Fruit fly (Drosophila melanogaster) whole organism, embryonic: Measurements from ENCODE around the gene CG13313.
A peak's percentile ranks its signal among the peaks of the same experiment; 100 is the strongest.

ENCODE experiments used
- C15 ChIP-seq: fragments of 200-800 bp; sonication (Bioruptor generic); IDR thresholded peaks from 3 replicates; pipeline ENCODE4 v1.3.6; 2022; ENCODE audit warnings: missing biosample characterization, missing genetic modification characterization
- CG10321 ChIP-seq: fragments of 200-800 bp; sonication (Bioruptor generic); IDR thresholded peaks from 2 replicates; pipeline ENCODE4 v1.3.6; 2022; ENCODE audit warnings: missing biosample characterization, missing genetic modification characterization
- CG11504 ChIP-seq: fragments of 200-800 bp; sonication (Bioruptor generic); optimal IDR thresholded peaks from 3 replicates; lab custom pipeline; 2019; ENCODE audit warnings: missing biosample characterization, mild to moderate bottlenecking, missing genetic modification characterization, moderate library complexity
- CG1233 ChIP-seq: fragments of 200-800 bp; sonication (Bioruptor generic); optimal IDR thresholded peaks from 4 replicates; lab custom pipeline; 2018; ENCODE audit warnings: missing biosample characterization, mild to moderate bottlenecking, missing genetic modification characterization
- CG12744 ChIP-seq: fragments of 200-800 bp; sonication (Bioruptor generic); optimal IDR thresholded peaks from 2 replicates; lab custom pipeline; 2016; ENCODE audit warnings: missing biosample characterization, missing genetic modification characterization
- CG14014 ChIP-seq: fragments of 200-800 bp; sonication (Bioruptor generic); IDR thresholded peaks from 2 replicates; pipeline ENCODE4 v1.3.6; 2022; ENCODE audit warnings: missing biosample characterization, missing genetic modification characterization
- CG16813 ChIP-seq: fragments of 200-800 bp; sonication (Bioruptor generic); IDR thresholded peaks from 3 replicates; pipeline ENCODE4 v1.3.6; 2022; ENCODE audit warnings: missing biosample characterization, missing genetic modification characterization; ENCODE audit not compliant: partially characterized antibody
- CG17912 ChIP-seq: fragments of 200-800 bp; sonication (Bioruptor generic); optimal IDR thresholded peaks from 2 replicates; lab custom pipeline; 2018; ENCODE audit warnings: missing biosample characterization, mild to moderate bottlenecking, missing genetic modification characterization
- CG18011 ChIP-seq: fragments of 200-800 bp; sonication (Bioruptor generic); optimal IDR thresholded peaks from 2 replicates; lab custom pipeline; 2017; ENCODE audit warnings: missing biosample characterization, missing genetic modification characterization, mild to moderate bottlenecking, moderate library complexity, missing genotype
- CG18619 ChIP-seq: fragments of 200-800 bp; sonication (Bioruptor generic); optimal IDR thresholded peaks from 3 replicates; lab custom pipeline; 2017; ENCODE audit warnings: missing biosample characterization, mild to moderate bottlenecking, missing genetic modification characterization
- CG18764 ChIP-seq: fragments of 200-800 bp; sonication (Bioruptor generic); optimal IDR thresholded peaks from 3 replicates; lab custom pipeline; 2016; ENCODE audit warnings: missing biosample characterization, missing genetic modification characterization
- CG30020 ChIP-seq: fragments of 200-800 bp; optimal IDR thresholded peaks from 2 replicates; lab custom pipeline; 2019; ENCODE audit warnings: missing biosample characterization, mild to moderate bottlenecking, missing genetic modification characterization, moderate library complexity
- CG32532 ChIP-seq: fragments of 200-800 bp; sonication (Bioruptor generic); IDR thresholded peaks from 2 replicates; pipeline ENCODE4 v1.3.6; 2022; ENCODE audit warnings: missing biosample characterization, missing genetic modification characterization
- CG7839 ChIP-seq: fragments of 200-800 bp; sonication (Bioruptor generic); optimal IDR thresholded peaks from 3 replicates; lab custom pipeline; 2018; ENCODE audit warnings: missing biosample characterization, mild to moderate bottlenecking, missing genetic modification characterization, moderate library complexity
- CG8478 ChIP-seq: fragments of >200 bp; optimal IDR thresholded peaks from 2 replicates; lab custom pipeline; 2018
- CG9727 ChIP-seq: fragments of 200-800 bp; sonication (Bioruptor generic); optimal IDR thresholded peaks from 3 replicates; lab custom pipeline; 2017; ENCODE audit warnings: missing biosample characterization, mild to moderate bottlenecking, missing genetic modification characterization
- CTCF ChIP-seq: fragments of 200-800 bp; sonication (Bioruptor generic); optimal IDR thresholded peaks from 2 replicates; lab custom pipeline; 2017; ENCODE audit warnings: missing biosample characterization, mild to moderate bottlenecking, missing genetic modification characterization, moderate library complexity
- Doc2 ChIP-seq: fragments of 200-800 bp; sonication (Bioruptor generic); IDR thresholded peaks from 2 replicates; pipeline ENCODE4 v1.3.6; 2022; ENCODE audit warnings: missing biosample characterization, missing genetic modification characterization
- Gug ChIP-seq: fragments of 200-800 bp; sonication (Bioruptor generic); IDR thresholded peaks from 4 replicates; pipeline ENCODE4 v1.3.6; 2022; ENCODE audit warnings: missing biosample characterization, missing genetic modification characterization
- HLH54F ChIP-seq: fragments of 200-800 bp; sonication (Bioruptor generic); optimal IDR thresholded peaks from 3 replicates; lab custom pipeline; 2016; ENCODE audit warnings: missing biosample characterization, missing genetic modification characterization
- Hand ChIP-seq: fragments of 200-800 bp; sonication (Bioruptor generic); optimal IDR thresholded peaks from 2 replicates; lab custom pipeline; 2017; ENCODE audit warnings: mild to moderate bottlenecking, missing biosample characterization, missing genetic modification reagents, missing genetic modification characterization
- Hsf ChIP-seq: fragments of 200-800 bp; sonication (Bioruptor generic); optimal IDR thresholded peaks from 3 replicates; lab custom pipeline; 2016; ENCODE audit warnings: missing biosample characterization, missing genetic modification characterization
- Lim3 ChIP-seq: fragments of 200-800 bp; sonication (Bioruptor generic); IDR thresholded peaks from 2 replicates; pipeline ENCODE4 v1.3.6; 2022; ENCODE audit warnings: missing biosample characterization, missing genetic modification characterization
- Myb ChIP-seq: fragments of 200-800 bp; sonication (Bioruptor generic); optimal IDR thresholded peaks from 2 replicates; lab custom pipeline; 2016; ENCODE audit warnings: missing biosample characterization, missing genetic modification characterization
- NC2β ChIP-seq: fragments of 200-800 bp; sonication (Bioruptor generic); optimal IDR thresholded peaks from 2 replicates; lab custom pipeline; 2016; ENCODE audit warnings: missing biosample characterization, missing genetic modification characterization
- NFAT ChIP-seq: fragments of 200-800 bp; sonication (Bioruptor generic); IDR thresholded peaks from 2 replicates; pipeline ENCODE4 v1.3.6; 2022; ENCODE audit warnings: missing biosample characterization, missing genetic modification characterization
- Nf-YA ChIP-seq: fragments of 200-800 bp; sonication (Bioruptor generic); IDR thresholded peaks from 2 replicates; pipeline ENCODE4 v1.3.6; 2022; ENCODE audit warnings: missing biosample characterization, missing genetic modification characterization
- Nf-YC ChIP-seq: fragments of 200-800 bp; optimal IDR thresholded peaks from 3 replicates; lab custom pipeline; 2019; ENCODE audit warnings: missing biosample characterization, mild to moderate bottlenecking, missing genetic modification characterization, moderate library complexity
- ash1 ChIP-seq: fragments of 200-800 bp; sonication (Bioruptor generic); optimal IDR thresholded peaks from 2 replicates; lab custom pipeline; 2018; ENCODE audit warnings: missing biosample characterization, mild to moderate bottlenecking, missing genetic modification characterization
- ato ChIP-seq: fragments of 200-800 bp; sonication (Bioruptor generic); IDR thresholded peaks from 2 replicates; pipeline ENCODE4 v1.3.6; 2022; ENCODE audit warnings: missing biosample characterization, missing genetic modification characterization; ENCODE audit not compliant: partially characterized antibody
- cad ChIP-seq: fragments of >200 bp; optimal IDR thresholded peaks from 2 replicates; lab custom pipeline; 2017; ENCODE audit warnings: missing biosample characterization, missing genetic modification characterization
- cas ChIP-seq: fragments of 200-800 bp; sonication (Bioruptor generic); IDR thresholded peaks from 2 replicates; pipeline ENCODE4 v1.3.6; 2022; ENCODE audit warnings: missing biosample characterization, missing genetic modification characterization
- cg ChIP-seq: fragments of 200-800 bp; sonication (Bioruptor generic); optimal IDR thresholded peaks from 3 replicates; lab custom pipeline; 2019; ENCODE audit warnings: missing biosample characterization, mild to moderate bottlenecking, missing genetic modification characterization, moderate library complexity
- croc ChIP-seq: fragments of 200-800 bp; sonication (Bioruptor generic); conservative IDR thresholded peaks from 3 replicates; pipeline ENCODE4 v1.3.6; 2022; ENCODE audit warnings: missing biosample characterization, missing genetic modification characterization
- cwo ChIP-seq: fragments of 200-800 bp; sonication (Bioruptor generic); optimal IDR thresholded peaks from 3 replicates; lab custom pipeline; 2017; ENCODE audit warnings: missing biosample characterization, missing genetic modification characterization, mild to moderate bottlenecking, moderate library complexity, missing genetic modification reagents
- da ChIP-seq: fragments of 200-800 bp; sonication (Bioruptor generic); optimal IDR thresholded peaks from 2 replicates; lab custom pipeline; 2016; ENCODE audit warnings: missing biosample characterization, missing genetic modification characterization
- dm ChIP-seq: fragments of 200-800 bp; sonication (Bioruptor generic); optimal IDR thresholded peaks from 3 replicates; lab custom pipeline; 2016; ENCODE audit warnings: missing biosample characterization, missing genetic modification characterization
- eve ChIP-seq, 2 experiments: fragments of >200 bp; optimal IDR thresholded peaks; 2 replicates each; lab custom pipeline; 2017; ENCODE audit warnings: missing biosample characterization in 2 of 2, missing genetic modification characterization in 2 of 2
- ewg ChIP-seq: fragments of 200-800 bp; sonication (Bioruptor generic); optimal IDR thresholded peaks from 3 replicates; lab custom pipeline; 2017; ENCODE audit warnings: mild to moderate bottlenecking, missing biosample characterization, missing genetic modification reagents, missing genetic modification characterization
- exex ChIP-seq: fragments of 200-800 bp; sonication (Bioruptor generic); optimal IDR thresholded peaks from 4 replicates; lab custom pipeline; 2018; ENCODE audit warnings: missing biosample characterization, mild to moderate bottlenecking, missing genetic modification characterization, moderate library complexity
- ftz-f1 ChIP-seq: fragments of 200-800 bp; sonication (Bioruptor generic); optimal IDR thresholded peaks from 2 replicates; lab custom pipeline; 2016; ENCODE audit warnings: missing biosample characterization, missing genetic modification characterization
- gt ChIP-seq: fragments of 200-800 bp; sonication (Bioruptor generic); IDR thresholded peaks from 2 replicates; pipeline ENCODE4 v1.3.6; 2022; ENCODE audit warnings: missing biosample characterization, missing genetic modification characterization
- ham ChIP-seq: fragments of 200-800 bp; sonication (Bioruptor generic); IDR thresholded peaks from 2 replicates; pipeline ENCODE4 v1.3.6; 2022; ENCODE audit warnings: missing biosample characterization, missing genetic modification characterization
- hb ChIP-seq: fragments of 200-800 bp; sonication (Bioruptor generic); IDR thresholded peaks from 3 replicates; pipeline ENCODE4 v1.3.6; 2022; ENCODE audit warnings: missing biosample characterization, missing genetic modification characterization; ENCODE audit not compliant: partially characterized antibody
- ind ChIP-seq: fragments of 200-800 bp; sonication (Bioruptor generic); optimal IDR thresholded peaks from 3 replicates; lab custom pipeline; 2016; ENCODE audit warnings: missing biosample characterization, missing genetic modification characterization
- insv ChIP-seq, 2 experiments: fragments of 200-800 bp; sonication (Bioruptor generic); optimal IDR thresholded peaks; 3 replicates each; lab custom pipeline; 2016 to 2018; ENCODE audit warnings: missing biosample characterization in 2 of 2, missing genetic modification characterization in 2 of 2
- psq ChIP-seq: fragments of 200-800 bp; sonication (Bioruptor generic); optimal IDR thresholded peaks from 2 replicates; lab custom pipeline; 2017; ENCODE audit warnings: missing biosample characterization, missing genetic modification characterization
- ro ChIP-seq: fragments of 200-800 bp; sonication (Bioruptor generic); IDR thresholded peaks from 2 replicates; pipeline ENCODE4 v1.3.6; 2022; ENCODE audit warnings: missing biosample characterization, missing genetic modification characterization
- sc ChIP-seq, 3 experiments: fragments of >200 bp in 2 of 3; fragments of 200-800 bp in 1 of 3; sonication (Bioruptor generic) in 1 of 3; optimal IDR thresholded peaks; 2 replicates in 2 of 3; 3 replicates in 1 of 3; lab custom pipeline; 2017; ENCODE audit warnings: mild to moderate bottlenecking in 1 of 3, missing biosample characterization in 1 of 3, missing genetic modification characterization in 1 of 3, missing genetic modification reagents in 1 of 3
- sim ChIP-seq: fragments of 200-800 bp; sonication (Bioruptor generic); IDR thresholded peaks from 2 replicates; pipeline ENCODE4 v1.3.6; 2022; ENCODE audit warnings: missing biosample characterization, missing genetic modification characterization
- sqz ChIP-seq: fragments of 200-800 bp; sonication (Bioruptor generic); optimal IDR thresholded peaks from 3 replicates; lab custom pipeline; 2018; ENCODE audit warnings: missing biosample characterization, mild to moderate bottlenecking, missing genetic modification characterization
- wor ChIP-seq: fragments of 200-800 bp; sonication (Bioruptor generic); IDR thresholded peaks from 2 replicates; pipeline ENCODE4 v1.3.6; 2022; ENCODE audit warnings: missing biosample characterization, missing genetic modification characterization

CG13313 gene

dm6 chr3L:8985848-8986320, 27.2 kb downstream of the CG13313 start, which contains the start of gene Galk (continued):
- TF ChIP-seq cad (GFP tag; lab: Kevin White, UChicago) (no peak), sim (0 out of 2 replicates have a peak, but pooled peaks have one; percentile 8), CG11504 (tag; lab: Kevin White, UChicago) (peak; percentile 36), CG17912 (GFP tag; lab: Kevin White, UChicago) (peak; percentile 71), CG32532 (GFP tag; lab: Robert Waterston, UW) (peak; percentile 92), sc (optimal IDR thresholded peaks at IDR 0.05; lab: Kevin White, UChicago) (no peak), sc (GFP tag; optimal IDR thresholded peaks at IDR 0.05; lab: Kevin White, UChicago) (peak; percentile 2), Hand (GFP tag; lab: Kevin White, UChicago) (peak; percentile 54), cg (GFP tag; lab: Kevin White, UChicago) (no peak), CG8478 (lab: Kevin White, UChicago) (no peak), insv (GFP tag; optimal IDR thresholded peaks at IDR 0.05; lab: Kevin White, UChicago) (no peak), gt (GFP tag; lab: Robert Waterston, UW) (no peak), CG18011 (GFP tag; lab: Kevin White, UChicago) (peak; percentile 1), CG7839 (peak; percentile 59), cas (GFP tag; lab: Robert Waterston, UW) (peak; percentile 31; the same call in 1 of the 2 replicates), wor (GFP tag; lab: Robert Waterston, UW) (no peak), C15 (GFP tag; lab: Robert Waterston, UW) (0 out of 3 replicates have a peak, but pooled peaks have one; percentile 57), ham (GFP tag; lab: Robert Waterston, UW) (no peak), CG1233 (GFP tag; lab: Kevin White, UChicago) (peak; percentile 4), CG18764 (GFP tag; lab: Kevin White, UChicago) (no peak), Myb (GFP tag; lab: Kevin White, UChicago) (no peak), eve (GFP tag; optimal IDR thresholded peaks at IDR 0.05; lab: Kevin White, UChicago) (no peak), CTCF (no peak), psq (no peak), Hsf (peak; percentile 10), CG16813 (GFP tag; lab: Robert Waterston, UW) (no peak), ash1 (no peak), CG18619 (GFP tag; lab: Kevin White, UChicago) (no peak), cwo (GFP tag; lab: Kevin White, UChicago) (peak; percentile 70), CG30020 (tag; lab: Kevin White, UChicago) (no peak), exex (peak; percentile 81), CG14014 (GFP tag; lab: Robert Waterston, UW) (peak; percentile 46; the same call in 1 of the 2 replicates), ewg (GFP tag; lab: Kevin White, UChicago) (no peak), Lim3 (no peak), NFAT (GFP tag; lab: Robert Waterston, UW) (peak; percentile 87), CG9727 (GFP tag; lab: Kevin White, UChicago) (peak; percentile 22), sqz (GFP tag; lab: Kevin White, UChicago) (no peak), croc (GFP tag; lab: Robert Waterston, UW) (no peak), ind (GFP tag; lab: Kevin White, UChicago) (peak; percentile 71), da (GFP tag; lab: Kevin White, UChicago) (peak; percentile 13), CG12744 (GFP tag; lab: Kevin White, UChicago) (no peak), NC2β (GFP tag; lab: Kevin White, UChicago) (no peak), HLH54F (GFP tag; lab: Kevin White, UChicago) (peak; percentile 56), ro (GFP tag; lab: Robert Waterston, UW) (no peak), hb (GFP tag; lab: Robert Waterston, UW) (no peak), Nf-YA (GFP tag; lab: Robert Waterston, UW) (0 out of 2 replicates have a peak, but pooled peaks have one; percentile 40), ato (no peak), Nf-YC (tag; lab: Kevin White, UChicago) (peak; percentile 5), Doc2 (no peak), dm (GFP tag; lab: Kevin White, UChicago) (no peak), ftz-f1 (GFP tag; lab: Kevin White, UChicago) (peak; percentile 78), Gug (GFP tag; lab: Robert Waterston, UW) (peak; percentile 84; the same call in 3 of the 4 replicates), CG10321 (GFP tag; lab: Robert Waterston, UW) (no peak)
